Worm (Caenorhabditis elegans): Measurements from ENCODE around the gene clec-51.

DNA sequence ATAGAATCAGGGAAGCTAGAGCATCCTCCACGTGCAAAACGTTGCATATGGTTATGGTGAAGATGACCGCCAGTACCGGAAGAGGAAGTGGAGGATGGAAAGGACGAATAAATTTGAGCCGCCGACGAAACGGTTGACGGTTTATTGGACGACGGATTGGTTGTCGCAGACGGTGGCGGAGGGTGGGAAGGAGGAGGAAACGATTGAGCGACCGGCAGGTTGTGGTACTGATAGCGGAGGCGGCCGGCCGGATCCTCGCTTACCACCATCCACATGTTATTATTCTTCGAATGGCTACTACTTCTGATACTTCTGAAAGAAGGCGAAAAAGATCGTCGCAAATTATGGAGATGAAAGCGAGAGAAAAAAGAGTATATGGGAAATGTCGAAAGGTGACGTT is 29.3 kb upstream of the clec-51 start:
- no peak for TF ChIP-seq him-1 (tag; optimal IDR thresholded peaks at IDR 0.05)
- TF ChIP-seq dao-5 (tag; optimal IDR thresholded peaks at IDR 0.05) = no peak
- TF ChIP-seq W03F9.2 (tag; optimal IDR thresholded peaks at IDR 0.05) = no peak

Measured in whole organism, L4/young adult.